Worm (Caenorhabditis elegans): ENCODE data around the gene F47E1.4.

DNA sequence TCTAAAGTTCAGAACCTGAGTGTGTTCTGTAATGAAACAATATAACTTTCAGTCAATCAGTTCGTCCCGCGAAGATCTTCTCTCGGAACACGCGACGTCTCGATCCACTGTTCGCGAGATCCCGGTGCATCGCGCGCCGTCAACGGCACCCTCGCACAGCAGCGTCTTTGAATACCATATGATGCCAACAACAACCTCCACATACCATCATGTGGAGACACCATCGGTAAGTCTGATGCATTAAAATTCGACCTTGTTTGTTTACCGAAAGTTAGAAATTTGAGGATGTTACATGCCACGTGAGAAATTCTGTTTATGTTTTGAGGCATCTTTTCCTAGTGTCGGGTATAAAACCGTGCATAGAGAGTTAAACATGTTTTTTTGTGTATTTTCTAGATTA lies 41.0 kb downstream of the F47E1.4 start:
- TF ChIP-seq hlh-30 (tag; optimal IDR thresholded peaks at IDR 0.05; ENCODE audit: insufficient read depth) = no peak
- TF ChIP-seq odd-2 (tag; optimal IDR thresholded peaks at IDR 0.05) = no peak
- TF ChIP-seq Y22D7AL.16 (tag; optimal IDR thresholded peaks at IDR 0.05) = no peak

Measured in whole organism, late embryonic.